Fruit fly (Drosophila melanogaster) whole organism, embryonic: ENCODE measurements around the gene wapl.

ENCODE experiments used
- Abd-B ChIP-seq: fragments of 200-800 bp; sonication (Bioruptor generic); optimal IDR thresholded peaks from 2 replicates; lab custom pipeline; 2018; ENCODE audit warnings: missing biosample characterization, mild to moderate bottlenecking, missing genetic modification characterization, moderate library complexity
- Antp ChIP-seq: fragments of 200-800 bp; sonication (Bioruptor generic); optimal IDR thresholded peaks from 3 replicates; lab custom pipeline; 2016; ENCODE audit warnings: missing biosample characterization, missing genetic modification characterization
- B-H2 ChIP-seq: fragments of 200-800 bp; sonication (Bioruptor generic); optimal IDR thresholded peaks from 2 replicates; lab custom pipeline; 2018; ENCODE audit warnings: missing biosample characterization, mild to moderate bottlenecking, missing genetic modification characterization
- CG10321 ChIP-seq: fragments of 200-800 bp; sonication (Bioruptor generic); IDR thresholded peaks from 2 replicates; pipeline ENCODE4 v1.3.6; 2022; ENCODE audit warnings: missing biosample characterization, missing genetic modification characterization
- CG10431 ChIP-seq: fragments of 200-800 bp; sonication (Bioruptor generic); optimal IDR thresholded peaks from 3 replicates; lab custom pipeline; 2018; ENCODE audit warnings: missing biosample characterization, mild to moderate bottlenecking, missing genetic modification characterization
- CG10565 ChIP-seq: fragments of 200-800 bp; sonication (Bioruptor generic); optimal IDR thresholded peaks from 3 replicates; lab custom pipeline; 2016; ENCODE audit warnings: missing biosample characterization, mild to moderate bottlenecking, missing genetic modification characterization
- CG15269 ChIP-seq: fragments of 200-800 bp; sonication (Bioruptor generic); optimal IDR thresholded peaks from 2 replicates; lab custom pipeline; 2018; ENCODE audit warnings: missing biosample characterization, mild to moderate bottlenecking, missing genetic modification characterization, moderate library complexity
- CG1602 ChIP-seq: fragments of 200-800 bp; sonication (Bioruptor generic); optimal IDR thresholded peaks from 3 replicates; lab custom pipeline; 2016; ENCODE audit warnings: missing biosample characterization, missing genetic modification characterization
- CG1647 ChIP-seq: fragments of 200-800 bp; sonication (Bioruptor generic); optimal IDR thresholded peaks from 3 replicates; lab custom pipeline; 2016; ENCODE audit warnings: missing biosample characterization, missing genetic modification characterization
- CG16815 ChIP-seq: fragments of 200-800 bp; sonication (Bioruptor generic); optimal IDR thresholded peaks from 3 replicates; lab custom pipeline; 2017; ENCODE audit warnings: missing biosample characterization, mild to moderate bottlenecking, missing genetic modification characterization
- CG17359 ChIP-seq: fragments of 200-800 bp; sonication (Bioruptor generic); optimal IDR thresholded peaks from 3 replicates; lab custom pipeline; 2018; ENCODE audit warnings: missing biosample characterization, mild to moderate bottlenecking, missing genetic modification characterization, moderate library complexity
- CG17385 ChIP-seq: fragments of 200-800 bp; sonication (Bioruptor generic); optimal IDR thresholded peaks from 3 replicates; lab custom pipeline; 2018; ENCODE audit warnings: missing biosample characterization, mild to moderate bottlenecking, missing genetic modification characterization
- CG18599 ChIP-seq: fragments of 200-800 bp; sonication (Bioruptor generic); optimal IDR thresholded peaks from 3 replicates; lab custom pipeline; 2017; ENCODE audit warnings: missing biosample characterization, missing genetic modification characterization, mild to moderate bottlenecking, moderate library complexity, missing genetic modification reagents
- CG34376 ChIP-seq: fragments of 200-800 bp; sonication (Bioruptor generic); optimal IDR thresholded peaks from 2 replicates; lab custom pipeline; 2018; ENCODE audit warnings: missing biosample characterization, mild to moderate bottlenecking, missing genetic modification characterization
- CG4820 ChIP-seq: fragments of 200-800 bp; sonication (Bioruptor generic); optimal IDR thresholded peaks from 3 replicates; lab custom pipeline; 2016; ENCODE audit warnings: missing biosample characterization, missing genetic modification characterization
- CG6765 ChIP-seq: fragments of 200-800 bp; sonication (Bioruptor generic); optimal IDR thresholded peaks from 3 replicates; lab custom pipeline; 2017; ENCODE audit warnings: missing biosample characterization, mild to moderate bottlenecking, missing genetic modification characterization
- CG6813 ChIP-seq: fragments of 200-800 bp; sonication (Bioruptor generic); optimal IDR thresholded peaks from 2 replicates; lab custom pipeline; 2017; ENCODE audit warnings: missing biosample characterization, missing genetic modification characterization, mild to moderate bottlenecking, moderate library complexity, missing genetic modification reagents
- CG7745 ChIP-seq: fragments of 200-800 bp; sonication (Bioruptor generic); optimal IDR thresholded peaks from 2 replicates; lab custom pipeline; 2018; ENCODE audit warnings: missing biosample characterization, mild to moderate bottlenecking, missing genetic modification characterization, moderate library complexity
- Dbx ChIP-seq: fragments of 200-800 bp; sonication (Bioruptor generic); IDR thresholded peaks from 3 replicates; pipeline ENCODE4 v1.3.6; 2022; ENCODE audit warnings: missing biosample characterization, missing genetic modification characterization
- Ets97D ChIP-seq: fragments of 200-800 bp; sonication (Bioruptor generic); optimal IDR thresholded peaks from 3 replicates; lab custom pipeline; 2016; ENCODE audit warnings: missing biosample characterization, missing genetic modification characterization
- Hr3 ChIP-seq: fragments of 200-800 bp; sonication (Bioruptor generic); optimal IDR thresholded peaks from 3 replicates; lab custom pipeline; 2016; ENCODE audit warnings: missing biosample characterization, missing genetic modification characterization
- Kr ChIP-seq: fragments of 200-800 bp; sonication (Bioruptor generic); optimal IDR thresholded peaks from 2 replicates; lab custom pipeline; 2017; ENCODE audit warnings: missing biosample characterization, mild to moderate bottlenecking, missing genetic modification characterization
- Med ChIP-seq: fragments of 200-800 bp; sonication (Bioruptor generic); peaks from one replicate; lab custom pipeline; 2016; ENCODE audit warnings: missing biosample characterization, missing genetic modification characterization, mild to moderate bottlenecking, inconsistent platforms, moderate library complexity
- Mes4 ChIP-seq: fragments of 200-800 bp; sonication (Bioruptor generic); optimal IDR thresholded peaks from 2 replicates; lab custom pipeline; 2016; ENCODE audit warnings: missing biosample characterization, missing genetic modification characterization
- Rfx ChIP-seq: fragments of 200-800 bp; sonication (Bioruptor generic); IDR thresholded peaks from 2 replicates; pipeline ENCODE4 v1.3.6; 2022; ENCODE audit warnings: missing biosample characterization, missing genetic modification characterization
- Scr ChIP-seq: fragments of 200-800 bp; sonication (Bioruptor generic); IDR thresholded peaks from 2 replicates; pipeline ENCODE4 v1.3.6; 2022; ENCODE audit warnings: missing biosample characterization, missing genetic modification characterization; ENCODE audit not compliant: partially characterized antibody
- Tbp ChIP-seq: fragments of >200 bp; optimal IDR thresholded peaks from 2 replicates; lab custom pipeline; 2018; ENCODE audit warnings: missing biosample characterization, missing genetic modification characterization
- abd-A ChIP-seq: fragments of 200-800 bp; sonication (Bioruptor generic); optimal IDR thresholded peaks from 3 replicates; lab custom pipeline; 2019; ENCODE audit warnings: missing biosample characterization, mild to moderate bottlenecking, missing genetic modification characterization, moderate library complexity
- ac ChIP-seq: fragments of 200-800 bp; sonication (Bioruptor generic); optimal IDR thresholded peaks from 3 replicates; lab custom pipeline; 2017; ENCODE audit warnings: missing biosample characterization, mild to moderate bottlenecking, missing genetic modification characterization
- ato ChIP-seq: fragments of 200-800 bp; sonication (Bioruptor generic); IDR thresholded peaks from 2 replicates; pipeline ENCODE4 v1.3.6; 2022; ENCODE audit warnings: missing biosample characterization, missing genetic modification characterization; ENCODE audit not compliant: partially characterized antibody
- az2 ChIP-seq: fragments of 200-800 bp; sonication (Bioruptor generic); optimal IDR thresholded peaks from 3 replicates; lab custom pipeline; 2016; ENCODE audit warnings: missing biosample characterization, missing genetic modification characterization
- bab2 ChIP-seq: fragments of 200-800 bp; sonication (Bioruptor generic); optimal IDR thresholded peaks from 2 replicates; lab custom pipeline; 2016; ENCODE audit warnings: missing biosample characterization, missing genetic modification characterization
- cas ChIP-seq: fragments of 200-800 bp; sonication (Bioruptor generic); IDR thresholded peaks from 2 replicates; pipeline ENCODE4 v1.3.6; 2022; ENCODE audit warnings: missing biosample characterization, missing genetic modification characterization
- ci ChIP-seq: fragments of 200-800 bp; sonication (Bioruptor generic); IDR thresholded peaks from 3 replicates; pipeline ENCODE4 v1.3.6; 2022; ENCODE audit warnings: missing biosample characterization, missing genetic modification characterization
- cwo ChIP-seq: fragments of 200-800 bp; sonication (Bioruptor generic); optimal IDR thresholded peaks from 3 replicates; lab custom pipeline; 2017; ENCODE audit warnings: missing biosample characterization, missing genetic modification characterization, mild to moderate bottlenecking, moderate library complexity, missing genetic modification reagents
- gem ChIP-seq: fragments of 200-800 bp; sonication (Bioruptor generic); optimal IDR thresholded peaks from 2 replicates; lab custom pipeline; 2019; ENCODE audit warnings: missing biosample characterization, mild to moderate bottlenecking, missing genetic modification characterization, moderate library complexity
- klu ChIP-seq: fragments of 200-800 bp; sonication (Bioruptor generic); IDR thresholded peaks from 2 replicates; pipeline ENCODE4 v1.3.6; 2022; ENCODE audit warnings: missing biosample characterization, missing genetic modification characterization
- kni ChIP-seq: fragments of 200-800 bp; sonication (Bioruptor generic); optimal IDR thresholded peaks from 3 replicates; lab custom pipeline; 2017; ENCODE audit warnings: mild to moderate bottlenecking, missing biosample characterization, missing genetic modification reagents, missing genetic modification characterization
- p53 ChIP-seq: fragments of 200-800 bp; sonication (Bioruptor generic); optimal IDR thresholded peaks from 2 replicates; lab custom pipeline; 2016; ENCODE audit warnings: missing biosample characterization, missing genetic modification characterization
- sens ChIP-seq: fragments of 200-800 bp; sonication (Bioruptor generic); peaks from one replicate; lab custom pipeline; 2016; ENCODE audit warnings: missing biosample characterization, missing genetic modification characterization
- sim ChIP-seq: fragments of 200-800 bp; sonication (Bioruptor generic); IDR thresholded peaks from 2 replicates; pipeline ENCODE4 v1.3.6; 2022; ENCODE audit warnings: missing biosample characterization, missing genetic modification characterization
- sug ChIP-seq: fragments of 200-800 bp; optimal IDR thresholded peaks from 2 replicates; lab custom pipeline; 2019; ENCODE audit warnings: missing biosample characterization, mild to moderate bottlenecking, missing genetic modification characterization, moderate library complexity
- tap ChIP-seq: fragments of 200-800 bp; optimal IDR thresholded peaks from 3 replicates; lab custom pipeline; 2019; ENCODE audit warnings: missing biosample characterization, mild to moderate bottlenecking, missing genetic modification characterization, moderate library complexity
- tup ChIP-seq: fragments of 200-800 bp; sonication (Bioruptor generic); optimal IDR thresholded peaks from 2 replicates; lab custom pipeline; 2016; ENCODE audit warnings: missing biosample characterization, mild to moderate bottlenecking, missing genetic modification characterization, moderate library complexity
- unc-4 ChIP-seq: fragments of 200-800 bp; sonication (Bioruptor generic); IDR thresholded peaks from 2 replicates; pipeline ENCODE4 v1.3.6; 2022; ENCODE audit warnings: missing biosample characterization, missing genetic modification characterization; ENCODE audit not compliant: partially characterized antibody

The wapl gene

dm6 chrX:2199303-2199702, 40.5 kb upstream of the wapl start (continued):
- TF ChIP-seq bab2 (GFP tag; lab: Kevin White, UChicago) (no peak), Mes4 (GFP tag; lab: Kevin White, UChicago) (no peak), CG15269 (no peak), CG1647 (GFP tag; lab: Kevin White, UChicago) (no peak), CG7745 (no peak), Rfx (GFP tag; lab: Robert Waterston, UW) (no peak), CG18599 (peak; percentile 67), CG34376 (GFP tag; lab: Kevin White, UChicago) (peak; percentile 90), unc-4 (GFP tag; lab: Robert Waterston, UW) (no peak), CG10431 (no peak), CG6813 (GFP tag; lab: Kevin White, UChicago) (no peak), sim (GFP tag; lab: Robert Waterston, UW) (no peak), ac (no peak), gem (tag; lab: Kevin White, UChicago) (peak; percentile 33), Med (peak; percentile 12), ato (GFP tag; lab: Robert Waterston, UW) (no peak), Antp (GFP tag; lab: Kevin White, UChicago) (no peak)

- TF ChIP-seq az2 (GFP tag; lab: Kevin White, UChicago): no peak
- peak; percentile 1 for TF ChIP-seq cwo (GFP tag; lab: Kevin White, UChicago)
Measured at dm6 chrX:2198272-2198571, 39.4 kb upstream of the wapl start.

DNA sequence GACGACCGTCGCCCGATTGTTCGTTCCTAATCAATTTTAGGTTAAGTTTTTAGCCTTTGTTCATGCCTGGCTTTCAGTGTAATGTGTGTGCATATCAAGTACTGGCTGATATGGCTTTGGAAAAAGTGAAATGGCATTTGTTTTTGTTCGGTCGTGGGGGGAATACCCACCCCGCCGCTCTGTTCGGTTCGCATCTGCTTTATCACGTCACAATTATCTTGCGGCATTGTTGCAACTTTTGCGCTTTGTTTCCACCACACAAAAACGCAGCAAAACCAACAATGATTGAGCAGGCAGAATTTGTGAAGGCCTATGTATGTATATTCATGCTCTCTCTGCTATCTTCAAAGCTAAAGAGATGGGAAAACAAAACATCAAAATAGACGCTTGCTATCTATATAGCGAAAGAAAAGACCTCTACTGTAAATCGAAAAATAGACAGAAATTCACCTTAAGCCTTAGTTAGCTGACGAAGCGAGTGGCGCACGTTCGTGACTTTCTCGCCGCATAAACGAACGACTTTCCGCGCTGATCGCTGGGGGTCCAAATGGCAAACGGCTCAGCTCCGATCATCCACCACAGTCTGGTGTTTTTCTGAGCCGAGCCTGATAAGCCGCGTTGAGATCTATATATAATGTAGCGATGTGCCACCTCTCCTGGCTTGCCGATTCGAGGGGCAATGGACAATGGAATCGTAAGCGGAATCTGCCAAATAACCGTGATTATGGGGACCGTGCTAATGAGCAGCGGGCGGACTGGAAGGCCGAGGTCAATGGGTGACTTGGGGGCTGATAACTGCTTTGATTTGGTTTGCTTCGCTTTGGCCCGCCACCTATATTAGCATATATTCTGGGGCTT, 38.9 kb upstream of the wapl start:
- TF ChIP-seq kni (GFP tag; lab: Kevin White, UChicago) (no peak), Med (peak; percentile 29), CG16815 (GFP tag; lab: Kevin White, UChicago) (no peak), tap (no peak), CG4820 (GFP tag; lab: Kevin White, UChicago) (peak; percentile 7), gem (tag; lab: Kevin White, UChicago) (peak; percentile 2), CG34376 (GFP tag; lab: Kevin White, UChicago) (peak; percentile 22), Ets97D (GFP tag; lab: Kevin White, UChicago) (no peak), cas (GFP tag; lab: Robert Waterston, UW) (no peak), p53 (GFP tag; lab: Kevin White, UChicago) (no peak), sug (tag; lab: Kevin White, UChicago) (peak; percentile 93), Dbx (no peak)

DNA sequence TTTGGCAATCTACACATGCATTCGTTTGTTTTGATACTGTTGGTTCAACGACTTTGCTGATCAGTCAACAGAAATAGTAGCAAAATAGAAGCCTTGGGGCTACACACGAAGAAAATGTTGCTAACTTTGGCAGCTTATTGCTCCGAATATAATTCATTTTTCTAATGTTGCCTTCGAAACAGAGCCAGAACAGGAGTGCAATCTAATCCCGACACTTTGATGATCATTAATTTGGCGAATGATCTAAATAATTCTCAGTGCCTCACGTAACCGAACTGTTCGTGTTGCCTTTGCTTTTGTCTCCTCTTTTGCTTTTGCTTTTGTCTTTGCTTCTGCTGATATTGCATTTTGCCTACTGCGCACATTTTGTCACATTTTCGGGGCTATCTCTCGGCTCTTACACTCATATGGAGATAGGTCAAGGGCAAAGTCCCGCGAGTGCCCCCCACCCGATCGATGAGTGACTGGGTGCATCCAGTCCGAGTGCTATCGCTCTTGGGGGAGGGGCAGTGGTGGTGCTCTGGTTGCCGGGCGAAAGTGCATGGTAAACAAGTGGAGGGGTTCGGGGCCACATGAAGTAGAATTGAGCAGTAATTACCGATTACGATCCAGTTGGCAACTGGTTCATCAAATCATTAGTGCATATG, 37.4 kb upstream of the wapl start:
- peak; percentile 6 for TF ChIP-seq CG17359 (tag; lab: Kevin White, UChicago)
- TF ChIP-seq CG17385: no peak
- TF ChIP-seq CG18599: no peak
- no peak for TF ChIP-seq B-H2 (GFP tag; lab: Kevin White, UChicago)
- TF ChIP-seq ci: no peak
- TF ChIP-seq klu (GFP tag; lab: Robert Waterston, UW): no peak
- TF ChIP-seq bab2 (GFP tag; lab: Kevin White, UChicago): no peak
- no peak for TF ChIP-seq Abd-B
- TF ChIP-seq CG1602 (GFP tag; lab: Kevin White, UChicago): no peak
- no peak for TF ChIP-seq Tbp
- no peak for TF ChIP-seq abd-A
- TF ChIP-seq tup: no peak
- TF ChIP-seq CG6765 (GFP tag; lab: Kevin White, UChicago): no peak
- TF ChIP-seq Scr (GFP tag; lab: Robert Waterston, UW): no peak
- TF ChIP-seq Kr (GFP tag; lab: Kevin White, UChicago): no peak
- TF ChIP-seq CG10321 (GFP tag; lab: Robert Waterston, UW): no peak
- peak; percentile 49 for TF ChIP-seq sens (GFP tag; lab: Kevin White, UChicago)
- TF ChIP-seq CG10565 (GFP tag; lab: Kevin White, UChicago): no peak
- TF ChIP-seq Hr3 (GFP tag; lab: Kevin White, UChicago): no peak
